Fruit fly (Drosophila melanogaster): ENCODE measurements around the gene Chc.

The Chc gene

dm6 chrX:15857601-15858284, 22.5 kb upstream of the Chc start, which contains the start of the genes CG46440 and Myb (continued):
- TF ChIP-seq CG34224 (GFP tag; IDR thresholded peaks at IDR 0.05; ENCODE audit: partially characterized antibody) (peak; percentile 71), CG43689 (GFP tag; IDR thresholded peaks at IDR 0.05) (no peak), Atf6 (GFP tag; IDR thresholded peaks at IDR 0.05) (no peak), CG16815 (GFP tag; optimal IDR thresholded peaks at IDR 0.05) (no peak), D19B (GFP tag; optimal IDR thresholded peaks at IDR 0.05) (no peak), CG4360 (GFP tag; IDR thresholded peaks at IDR 0.05) (no peak), Opbp (GFP tag; IDR thresholded peaks at IDR 0.05; ENCODE audit: partially characterized antibody) (peak; percentile 91), fu2 (GFP tag; optimal IDR thresholded peaks at IDR 0.05) (no peak), CG9609 (GFP tag; optimal IDR thresholded peaks at IDR 0.05) (no peak), CG11560 (tag; IDR thresholded peaks at IDR 0.05) (no peak), zf30C (GFP tag; optimal IDR thresholded peaks at IDR 0.05) (peak; percentile 60), mld (GFP tag; IDR thresholded peaks at IDR 0.05; ENCODE audit: partially characterized antibody) (peak; percentile 75), ssp (GFP tag; IDR thresholded peaks at IDR 0.05) (peak; percentile 81), CG13287 (GFP tag; IDR thresholded peaks at IDR 0.05; ENCODE audit: partially characterized antibody) (peak; percentile 79), CG6175 (GFP tag; IDR thresholded peaks at IDR 0.05) (no peak), hb (GFP tag; IDR thresholded peaks at IDR 0.05; ENCODE audit: partially characterized antibody) (peak; percentile 82), CG14860 (GFP tag; IDR thresholded peaks at IDR 0.05; ENCODE audit: partially characterized antibody) (peak; percentile 74), tna (GFP tag; IDR thresholded peaks at IDR 0.05; ENCODE audit: partially characterized antibody) (peak; percentile 78), CG10654 (GFP tag; optimal IDR thresholded peaks at IDR 0.05) (no peak), pzg (GFP tag; optimal IDR thresholded peaks at IDR 0.05) (peak; percentile 68), vnd (GFP tag; IDR thresholded peaks at IDR 0.05; ENCODE audit: partially characterized antibody) (peak; percentile 83), Sry-δ (GFP tag; optimal IDR thresholded peaks at IDR 0.05) (peak; percentile 76), Ets65A (GFP tag) (peak; percentile 89), ato (GFP tag; IDR thresholded peaks at IDR 0.05; ENCODE audit: partially characterized antibody) (peak; percentile 83), CG3995 (GFP tag; optimal IDR thresholded peaks at IDR 0.05) (peak; percentile 71), CG7987 (GFP tag; optimal IDR thresholded peaks at IDR 0.05) (no peak), Nf-YB (GFP tag; optimal IDR thresholded peaks at IDR 0.05) (no peak), HLH4C (GFP tag; IDR thresholded peaks at IDR 0.05; ENCODE audit: partially characterized antibody) (peak; percentile 84), CG1529 (GFP tag; optimal IDR thresholded peaks at IDR 0.05) (no peak), amos (GFP tag; IDR thresholded peaks at IDR 0.05; ENCODE audit: partially characterized antibody) (peak; percentile 92; the same call in 1 of the 2 replicates), Hr51 (GFP tag; optimal IDR thresholded peaks at IDR 0.05) (no peak), nom (GFP tag; optimal IDR thresholded peaks at IDR 0.05) (peak; percentile 37), crp (GFP tag; optimal IDR thresholded peaks at IDR 0.05) (no peak), CG7839 (tag; optimal IDR thresholded peaks at IDR 0.05) (no peak), exex (tag; optimal IDR thresholded peaks at IDR 0.05) (no peak), klu (GFP tag; IDR thresholded peaks at IDR 0.05) (no peak), HmgZ (tag; optimal IDR thresholded peaks at IDR 0.05) (peak; percentile 14), bowl (GFP tag; IDR thresholded peaks at IDR 0.05) (no peak), CG16813 (GFP tag; IDR thresholded peaks at IDR 0.05; ENCODE audit: partially characterized antibody) (peak; percentile 90), Bdp1 (GFP tag; optimal IDR thresholded peaks at IDR 0.05) (no peak), CG4854 (GFP tag; optimal IDR thresholded peaks at IDR 0.05) (no peak), CG4617 (GFP tag; optimal IDR thresholded peaks at IDR 0.05; ENCODE audit: borderline replicate concordance) (peak; percentile 45), Fer1 (GFP tag; optimal IDR thresholded peaks at IDR 0.05) (no peak), nerfin-2 (GFP tag; IDR thresholded peaks at IDR 0.05; ENCODE audit: partially characterized antibody) (peak; percentile 82), D (optimal IDR thresholded peaks at IDR 0.05) (no peak), D (GFP tag; optimal IDR thresholded peaks at IDR 0.05) (no peak), fd96Cb (tag; optimal IDR thresholded peaks at IDR 0.05) (no peak), CG17802 (tag; optimal IDR thresholded peaks at IDR 0.05) (peak; percentile 65)

All from whole organism, embryonic.